Worm (Caenorhabditis elegans): ENCODE measurements around the gene F54H12.5.
"Not testable (repeated sequence)": the region's sequence is repeated elsewhere in the genome, so short reads cannot be mapped to it uniquely, and the experiment has no call there.

The F54H12.5 gene

DNA sequence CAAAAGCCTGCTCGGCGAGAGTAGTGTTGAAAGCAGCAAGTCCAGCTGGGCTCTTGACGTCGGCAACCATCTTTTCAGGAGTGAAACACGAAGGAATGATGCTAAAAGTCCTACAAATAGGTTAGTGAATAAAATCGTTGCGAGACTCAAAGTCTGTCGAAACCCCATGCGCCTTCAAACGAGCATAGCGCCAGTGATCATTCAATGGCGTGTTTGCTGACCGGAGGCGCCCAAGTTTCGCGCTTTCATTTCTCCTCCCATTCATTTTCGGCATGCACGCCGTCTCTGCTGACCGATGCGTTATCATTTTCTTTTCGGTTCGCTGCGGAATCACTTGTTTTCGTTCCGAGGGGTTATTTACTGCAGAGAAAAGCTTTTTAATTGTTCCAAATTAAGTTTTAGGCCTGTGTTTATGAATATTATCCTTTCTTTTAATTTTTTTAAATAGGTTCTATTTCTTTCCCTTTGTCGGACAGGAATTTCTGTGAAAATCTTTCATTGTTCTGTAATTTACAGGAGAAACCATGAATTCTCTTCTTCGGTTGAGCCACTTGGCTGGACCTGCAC is 1.3 kb upstream of the F54H12.5 start, which contains the start of the genes eef-1B.1 and aco-2 (continued):
- TF ChIP-seq ama-1 (optimal IDR thresholded peaks at IDR 0.05), result peak; percentile 86
- TF ChIP-seq daf-12 (tag; optimal IDR thresholded peaks at IDR 0.05), result no peak
- TF ChIP-seq jun-1 (tag; optimal IDR thresholded peaks at IDR 0.05), result peak; percentile 89
- TF ChIP-seq elt-2 (tag; optimal IDR thresholded peaks at IDR 0.05), result peak; percentile 78
- TF ChIP-seq nhr-12 (tag; optimal IDR thresholded peaks at IDR 0.05), result no peak
- TF ChIP-seq eor-1 (tag; optimal IDR thresholded peaks at IDR 0.05), result no peak
- TF ChIP-seq ztf-11 (tag; optimal IDR thresholded peaks at IDR 0.05), result no peak
- TF ChIP-seq ceh-28 (tag; optimal IDR thresholded peaks at IDR 0.05), result peak; percentile 75

DNA sequence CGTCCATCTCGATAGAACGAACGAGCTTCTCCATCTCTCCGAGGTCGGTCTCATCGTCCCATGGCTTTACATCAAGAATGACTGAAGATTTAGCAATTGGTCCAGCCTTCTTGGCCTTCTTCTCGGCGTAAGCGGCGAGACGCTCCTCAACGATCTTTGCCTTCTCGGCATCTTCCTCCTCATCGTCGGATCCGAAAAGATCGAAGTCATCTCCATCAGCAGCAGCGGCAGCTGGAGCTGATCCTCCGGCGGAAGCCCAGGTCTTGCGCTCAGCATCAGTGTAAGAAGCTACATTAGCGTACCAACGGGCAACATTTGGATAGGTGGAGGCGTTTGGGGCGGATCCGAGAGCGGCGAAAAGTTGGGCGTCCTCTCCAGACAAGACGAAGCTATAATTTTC is 726 bp upstream of the F54H12.5 start:
- no peak for TF ChIP-seq mdl-1 (tag; optimal IDR thresholded peaks at IDR 0.05)

ce11 chrIII:7969121-7969520 is 2.8 kb downstream of the F54H12.5 start, which contains the start of the genes F54H12.8 and F54H12.7:
F54H12.8 (minus strand) TSS chrIII:7969221.
F54H12.7 (plus strand) TSS chrIII:7969349.
- no peak for TF ChIP-seq nfya-1 (tag; optimal IDR thresholded peaks at IDR 0.05; ENCODE audit: insufficient read depth)

- TF ChIP-seq fkh-2 (tag; optimal IDR thresholded peaks at IDR 0.05); nhr-43 (tag; optimal IDR thresholded peaks at IDR 0.05; ENCODE audit: poor library complexity, severe bottlenecking); lin-39 (tag; optimal IDR thresholded peaks at IDR 0.05): not testable (repeated sequence)
Observed at ce11 chrIII:7964281-7964680, 7.7 kb downstream of the F54H12.5 start, which contains the start of gene F54H12.2. F54H12.2 (plus strand) TSS chrIII:7964581.

ce11 chrIII:7962641-7963040 is 9.3 kb downstream of the F54H12.5 start, which contains the start of gene F54H12.4:
F54H12.4 (minus strand) TSS chrIII:7962741.
- not testable (repeated sequence) for TF ChIP-seq nfya-1 (tag; optimal IDR thresholded peaks at IDR 0.05; ENCODE audit: insufficient read depth); zag-1 (tag; optimal IDR thresholded peaks at IDR 0.05); ama-1 (optimal IDR thresholded peaks at IDR 0.05)

ce11 chrIII:7958922-7959609 is 12.9 kb downstream of the F54H12.5 start, which contains the start of gene F54H12.10:
F54H12.10 (minus strand) TSS chrIII:7958972.
- TF ChIP-seq nhr-12, zag-1, nhr-23 (tag; optimal IDR thresholded peaks at IDR 0.05): not testable (repeated sequence)

DNA sequence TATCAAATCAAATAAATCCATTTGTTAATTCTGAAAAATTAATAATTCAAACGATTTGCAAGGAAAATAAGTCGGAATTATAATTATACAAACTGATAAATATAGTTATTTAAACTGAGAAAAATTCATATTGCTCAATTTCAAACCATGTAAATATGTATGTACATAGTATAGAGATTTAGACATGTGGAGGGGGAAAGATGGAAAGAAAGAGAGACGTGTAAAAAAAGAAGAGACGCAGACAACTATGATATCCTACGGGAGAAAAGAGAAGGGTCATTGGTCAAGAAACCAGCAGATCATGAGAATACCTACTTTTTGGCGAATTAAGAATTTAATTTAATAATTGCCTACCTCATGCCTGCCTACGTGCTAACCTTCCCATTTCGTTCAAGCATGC is 13.9 kb downstream of the F54H12.5 start, which contains the start of gene C29E4.11:
C29E4.11 (minus strand) TSS at position 30 of the 400 bp plus-strand sequence.
- no peak for TF ChIP-seq ceh-82 (tag; optimal IDR thresholded peaks at IDR 0.05)
- peak; percentile 66 for TF ChIP-seq pha-4 (tag; optimal IDR thresholded peaks at IDR 0.05)
- peak; percentile 32 for TF ChIP-seq nfya-1 (tag; optimal IDR thresholded peaks at IDR 0.05; ENCODE audit: insufficient read depth)
- TF ChIP-seq nhr-23 (tag; optimal IDR thresholded peaks at IDR 0.05), result peak; percentile 30
- TF ChIP-seq nhr-237 (tag; optimal IDR thresholded peaks at IDR 0.05), result no peak

DNA sequence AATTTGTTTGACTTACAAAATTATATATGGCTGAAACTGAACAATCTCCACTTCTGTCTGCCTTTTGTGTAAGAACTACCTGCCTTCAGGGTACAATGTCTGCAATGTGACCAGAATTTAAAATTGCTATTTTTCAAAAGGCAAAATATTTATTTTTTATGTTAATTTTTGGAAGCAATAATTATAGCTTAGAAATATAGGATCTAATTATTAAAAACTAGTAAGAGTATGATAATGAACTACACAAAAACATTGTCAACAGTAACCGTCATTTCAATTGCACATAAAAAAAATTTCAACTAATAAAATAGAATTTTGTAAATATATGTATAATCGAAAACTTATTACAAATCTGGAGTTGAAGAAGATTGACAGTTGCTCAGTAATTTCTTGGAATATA is 15.0 kb downstream of the F54H12.5 start, which contains the start of gene C29E4.9:
C29E4.9 (minus strand) TSS at position 101 of the 400 bp plus-strand sequence.
- TF ChIP-seq hmg-11 (tag; optimal IDR thresholded peaks at IDR 0.05) (no peak), egl-27 (tag; optimal IDR thresholded peaks at IDR 0.05) (no peak), tbx-2 (tag; optimal IDR thresholded peaks at IDR 0.05) (no peak)

DNA sequence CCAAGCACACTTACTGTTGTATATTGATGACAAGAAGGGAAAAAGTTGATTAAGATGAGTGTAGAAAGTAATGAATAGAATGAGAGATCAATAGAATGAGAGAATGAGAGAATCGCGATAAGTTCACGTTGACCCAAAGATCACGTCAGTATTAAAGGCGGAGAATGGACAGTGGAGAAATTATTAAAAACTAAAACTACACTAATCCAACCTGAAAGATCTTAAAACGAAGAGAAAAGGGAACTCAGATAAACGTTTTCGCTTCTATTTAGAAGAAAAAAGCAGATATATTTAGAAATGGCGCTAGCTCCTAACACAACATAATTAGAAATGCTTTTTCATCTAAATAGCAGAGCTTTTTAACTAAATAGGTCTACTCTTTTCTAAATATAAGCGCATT is 18.8 kb downstream of the F54H12.5 start, which contains the start of gene let-754:
let-754 (minus strand) TSS at position 101 of the 400 bp plus-strand sequence.
- TF ChIP-seq unc-39 (tag; optimal IDR thresholded peaks at IDR 0.05) (no peak), pha-4 (tag; optimal IDR thresholded peaks at IDR 0.05) (no peak), hmg-11 (tag; optimal IDR thresholded peaks at IDR 0.05) (no peak), fkh-10 (GFP tag; optimal IDR thresholded peaks at IDR 0.05) (no peak), nhr-12 (tag; optimal IDR thresholded peaks at IDR 0.05) (no peak), ztf-4 (tag; optimal IDR thresholded peaks at IDR 0.05) (no peak), nfya-1 (tag; optimal IDR thresholded peaks at IDR 0.05; ENCODE audit: insufficient read depth) (no peak)
